ENCODE assay signal across 1 worm cellular context in the genomic region with DNA sequence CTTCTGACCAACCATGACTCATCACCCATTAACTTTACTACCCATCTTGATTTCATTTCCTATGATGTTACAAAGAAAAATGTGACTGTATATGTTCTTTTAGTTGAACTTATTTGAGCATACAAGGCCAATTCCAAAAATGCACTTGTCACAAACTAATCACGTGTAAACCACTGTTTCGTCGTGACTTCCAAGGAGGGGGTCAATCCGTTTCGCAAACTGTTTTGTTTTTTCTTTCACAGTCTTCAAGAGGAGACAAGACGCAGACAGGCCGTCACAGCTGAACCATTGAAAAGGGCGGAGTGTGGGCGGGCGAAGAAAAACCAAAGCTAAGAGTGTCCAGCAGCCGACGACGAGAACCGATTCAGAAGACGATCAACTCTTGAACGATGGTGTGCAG.
TF ChIP-seq lines count a peak whose summit lies in the region.

Gene C39E9.8 (plus strand): TSS at position 328 of the 400 bp plus-strand sequence.

TF ChIP-seq in whole organism, L2 larva, 48 proteins besides CTCF, POLR2A, EP300 and RAD21 (continued from another document):
- no peak for TF ChIP-seq peb-1 (tag; optimal IDR thresholded peaks at IDR 0.05; lab: Kevin White, UChicago)
- TF ChIP-seq lin-13 (GFP tag; optimal IDR thresholded peaks at IDR 0.05; lab: Kevin White, UChicago) = no peak
- TF ChIP-seq nhr-12 (tag; optimal IDR thresholded peaks at IDR 0.05; lab: Kevin White, UChicago) = no peak
- no peak for TF ChIP-seq lin-39 (tag; optimal IDR thresholded peaks at IDR 0.05; lab: Kevin White, UChicago)
- TF ChIP-seq unc-55 (GFP tag; optimal IDR thresholded peaks at IDR 0.05; lab: Kevin White, UChicago) = no peak
- no peak for TF ChIP-seq elt-1 (tag; optimal IDR thresholded peaks at IDR 0.05; lab: Kevin White, UChicago)
- no peak for TF ChIP-seq R02D3.7 (tag; optimal IDR thresholded peaks at IDR 0.05; lab: Kevin White, UChicago)
- TF ChIP-seq crh-2 (tag; optimal IDR thresholded peaks at IDR 0.05; lab: Kevin White, UChicago) = no peak
- TF ChIP-seq unc-39 (tag; optimal IDR thresholded peaks at IDR 0.05; lab: Kevin White, UChicago) = no peak
- no peak for TF ChIP-seq ztf-4 (tag; optimal IDR thresholded peaks at IDR 0.05; lab: Kevin White, UChicago)
- TF ChIP-seq mab-5 (tag; optimal IDR thresholded peaks at IDR 0.05; lab: Kevin White, UChicago) = no peak
- TF ChIP-seq aly-2 (tag; optimal IDR thresholded peaks at IDR 0.05; lab: Kevin White, UChicago) = no peak
- TF ChIP-seq nhr-129 (tag; optimal IDR thresholded peaks at IDR 0.05; lab: Kevin White, UChicago) = peak; percentile 71
- no peak for TF ChIP-seq nhr-23 (tag; optimal IDR thresholded peaks at IDR 0.05; lab: Kevin White, UChicago)
- peak; percentile 23 for TF ChIP-seq Y55F3AM.14 (GFP tag; optimal IDR thresholded peaks at IDR 0.05; lab: Kevin White, UChicago)
- no peak for TF ChIP-seq C34F6.9 (tag; optimal IDR thresholded peaks at IDR 0.05; lab: Kevin White, UChicago)
- peak; percentile 77 for TF ChIP-seq sma-3 (GFP tag; optimal IDR thresholded peaks at IDR 0.05; lab: Kevin White, UChicago)
- TF ChIP-seq ceh-82 (tag; optimal IDR thresholded peaks at IDR 0.05; lab: Kevin White, UChicago) = no peak
- no peak for TF ChIP-seq nhr-11 (tag; optimal IDR thresholded peaks at IDR 0.05; lab: Kevin White, UChicago)
- TF ChIP-seq snpc-4 (tag; optimal IDR thresholded peaks at IDR 0.05; lab: Kevin White, UChicago) = no peak
- TF ChIP-seq nhr-77 (tag; optimal IDR thresholded peaks at IDR 0.05; lab: Kevin White, UChicago) = no peak
- no peak for TF ChIP-seq lsy-2 (tag; optimal IDR thresholded peaks at IDR 0.05; lab: Kevin White, UChicago)
- no peak for TF ChIP-seq ama-1 (optimal IDR thresholded peaks at IDR 0.05; lab: Kevin White, UChicago)
- no peak for TF ChIP-seq lin-11 (tag; optimal IDR thresholded peaks at IDR 0.05; lab: Kevin White, UChicago)
- no peak for TF ChIP-seq ztf-11 (tag; optimal IDR thresholded peaks at IDR 0.05; lab: Kevin White, UChicago)
- no peak for TF ChIP-seq mbf-1 (tag; optimal IDR thresholded peaks at IDR 0.05; lab: Kevin White, UChicago)
- no peak for TF ChIP-seq ztf-1 (GFP tag; conservative IDR thresholded peaks at IDR 0.05; lab: Robert Waterston, UW)
- TF ChIP-seq dmd-4 (tag; optimal IDR thresholded peaks at IDR 0.05; lab: Kevin White, UChicago) = no peak
- peak; percentile 94 for TF ChIP-seq nhr-25 (tag; optimal IDR thresholded peaks at IDR 0.05; lab: Kevin White, UChicago)
- no peak for TF ChIP-seq F13H6.1 (tag; optimal IDR thresholded peaks at IDR 0.05; lab: Kevin White, UChicago)
- no peak for TF ChIP-seq nhr-10 (tag; optimal IDR thresholded peaks at IDR 0.05; lab: Kevin White, UChicago)
TF ChIP-seq in whole organism, L2 larva: peak in this region for 10.
